Worm (Caenorhabditis elegans) whole organism, L1 larva: Measurements from ENCODE around the gene F49F1.17.

Experiments
- ama-1 ChIP-seq: fragments of 150-350 bp; optimal IDR thresholded peaks from 2 replicates; lab custom pipeline; 2014
- ces-1 ChIP-seq: fragments of 150-350 bp; optimal IDR thresholded peaks from 2 replicates; lab custom pipeline; 2014; ENCODE audit warnings: missing biosample characterization, missing genetic modification reagents, missing genetic modification characterization
- nhr-237 ChIP-seq: fragments of 150-350 bp; optimal IDR thresholded peaks from 2 replicates; lab custom pipeline; 2014; ENCODE audit warnings: missing biosample characterization, missing genetic modification characterization

- TF ChIP-seq nhr-237, result no peak
- no peak for TF ChIP-seq ces-1 (GFP tag; lab: Kevin White, UChicago)
- TF ChIP-seq ama-1 (lab: Kevin White, UChicago), result no peak
These were observed 36.0 kb upstream of the F49F1.17 start, which contains the start of the genes K08D10.13 and rnp-2 for ce11 chrIV:4171531-4172163.
